3 worm cellular contexts compared by ENCODE assay signal in genomic region chrV:3865273-3865672, ce11.
TF ChIP-seq lines count a peak whose summit lies in the region.

No protein-coding gene starts in this region.

TF ChIP-seq in whole organism, L2 larva, 48 proteins besides CTCF, POLR2A, EP300 and RAD21:
- no peak for TF ChIP-seq peb-1 (tag; optimal IDR thresholded peaks at IDR 0.05; lab: Kevin White, UChicago)
- peak; percentile 38 for TF ChIP-seq elt-1 (tag; optimal IDR thresholded peaks at IDR 0.05; lab: Kevin White, UChicago)

TF ChIP-seq in whole organism, L3 larva, 47 proteins besides CTCF, POLR2A, EP300 and RAD21:
- peak; percentile 58 for TF ChIP-seq elt-1 (tag; optimal IDR thresholded peaks at IDR 0.05; lab: Kevin White, UChicago)
- no peak for TF ChIP-seq nhr-43 (tag; optimal IDR thresholded peaks at IDR 0.05; lab: Kevin White, UChicago; ENCODE audit: poor library complexity, severe bottlenecking)
- no peak for TF ChIP-seq ceh-82 (tag; optimal IDR thresholded peaks at IDR 0.05; lab: Kevin White, UChicago)
- TF ChIP-seq nhr-25 (tag; optimal IDR thresholded peaks at IDR 0.05; lab: Kevin White, UChicago), result peak; percentile 42

TF ChIP-seq in whole organism, mixed stage, embryonic, 35 proteins besides CTCF, POLR2A, EP300 and RAD21:
- TF ChIP-seq ceh-43 (GFP tag; optimal IDR thresholded peaks at IDR 0.05; lab: Kevin White, UChicago), result no peak
- no peak for TF ChIP-seq elt-3 (tag; optimal IDR thresholded peaks at IDR 0.05; lab: Kevin White, UChicago)
- no peak for TF ChIP-seq mls-2 (tag; optimal IDR thresholded peaks at IDR 0.05; lab: Kevin White, UChicago)
- no peak for TF ChIP-seq ceh-83 (GFP tag; optimal IDR thresholded peaks at IDR 0.05; lab: Kevin White, UChicago)
- TF ChIP-seq nhr-76 (tag; optimal IDR thresholded peaks at IDR 0.05; lab: Kevin White, UChicago), result no peak
- no peak for TF ChIP-seq lin-32 (GFP tag; optimal IDR thresholded peaks at IDR 0.05; lab: Kevin White, UChicago)
- no peak for TF ChIP-seq unc-120 (tag; optimal IDR thresholded peaks at IDR 0.05; lab: Kevin White, UChicago; ENCODE audit: poor library complexity, severe bottlenecking)
- TF ChIP-seq zip-8 (tag; optimal IDR thresholded peaks at IDR 0.05; lab: Kevin White, UChicago), result peak; percentile 48
- TF ChIP-seq elt-1 (tag; optimal IDR thresholded peaks at IDR 0.05; lab: Kevin White, UChicago; ENCODE audit: borderline replicate concordance, insufficient read depth), result peak; percentile 66
- no peak for TF ChIP-seq nhr-2 (tag; optimal IDR thresholded peaks at IDR 0.05; lab: Kevin White, UChicago)
- no peak for TF ChIP-seq mep-1 (tag; optimal IDR thresholded peaks at IDR 0.05; lab: Kevin White, UChicago)
- no peak for TF ChIP-seq ham-2 (GFP tag; optimal IDR thresholded peaks at IDR 0.05; lab: Kevin White, UChicago)
- TF ChIP-seq blmp-1 (tag; optimal IDR thresholded peaks at IDR 0.05; lab: Kevin White, UChicago), result no peak
- TF ChIP-seq bed-3 (GFP tag; optimal IDR thresholded peaks at IDR 0.05; lab: Kevin White, UChicago), result no peak
- no peak for TF ChIP-seq mab-5 (tag; optimal IDR thresholded peaks at IDR 0.05; lab: Kevin White, UChicago)
- no peak for TF ChIP-seq ces-1 (GFP tag; optimal IDR thresholded peaks at IDR 0.05; lab: Kevin White, UChicago)
- TF ChIP-seq hlh-1 (tag; optimal IDR thresholded peaks at IDR 0.05; lab: Kevin White, UChicago), result no peak
TF ChIP-seq in whole organism, mixed stage, embryonic: peak in this region for 2.

Comparison
In these comparisons a context has a peak if more than half of its experiments do, and no peak if none do; other contexts are left out.
1. Of the 25 proteins assayed by ChIP-seq in both whole organism, L2 larva and whole organism, L3 larva: peak only in whole organism, L2 larva: none; only in whole organism, L3 larva: nhr-25; in both: elt-1; in neither: 23.